Worm (Caenorhabditis elegans): ENCODE data around the gene cpg-4.

Gene cpg-4

ce11 chrV:5986755-5987154 lies 9.5 kb upstream of the cpg-4 start, which contains the start of gene C10F3.7:
TSS of gene C10F3.7 (minus strand) at chrV:5986855.
- TF ChIP-seq Y105C5A.15 (GFP tag; IDR thresholded peaks at IDR 0.05): no peak
- no peak for TF ChIP-seq madf-5 (GFP tag; IDR thresholded peaks at IDR 0.05)
- TF ChIP-seq spr-1 (tag; optimal IDR thresholded peaks at IDR 0.05): no peak
- no peak for TF ChIP-seq zag-1 (tag; optimal IDR thresholded peaks at IDR 0.05)
- no peak for TF ChIP-seq ama-1 (optimal IDR thresholded peaks at IDR 0.05)
- no peak for TF ChIP-seq spr-3 (GFP tag; optimal IDR thresholded peaks at IDR 0.05)
- TF ChIP-seq dve-1 (tag; optimal IDR thresholded peaks at IDR 0.05; ENCODE audit: insufficient read depth): no peak
- no peak for TF ChIP-seq madf-9 (GFP tag; conservative IDR thresholded peaks at IDR 0.05)
- no peak for TF ChIP-seq arid-1 (GFP tag; conservative IDR thresholded peaks at IDR 0.05)

ce11 chrV:5990383-5990782 lies 5.8 kb upstream of the cpg-4 start, which contains the start of gene fut-8:
TSS of gene fut-8 (minus strand) at chrV:5990483.
- TF ChIP-seq fkh-10 (GFP tag; optimal IDR thresholded peaks at IDR 0.05): no peak
- TF ChIP-seq unc-62 (GFP tag; optimal IDR thresholded peaks at IDR 0.05 in 1 of 2): peak in 1 of 2 experiments; percentile 1
- no peak for TF ChIP-seq unc-62 (tag; optimal IDR thresholded peaks at IDR 0.05)

- TF ChIP-seq zip-11 (GFP tag; IDR thresholded peaks at IDR 0.05): no peak
- TF ChIP-seq mxl-3 (GFP tag; optimal IDR thresholded peaks at IDR 0.05): peak; percentile 34
- no peak for TF ChIP-seq aly-2 (tag; optimal IDR thresholded peaks at IDR 0.05)
- TF ChIP-seq lir-3 (tag; optimal IDR thresholded peaks at IDR 0.05): no peak
- TF ChIP-seq ctbp-1 (GFP tag; IDR thresholded peaks at IDR 0.05): peak; percentile 56; the same call in 1 of the 2 replicates
- TF ChIP-seq ceh-82 (tag; optimal IDR thresholded peaks at IDR 0.05): no peak
- TF ChIP-seq cey-2 (tag; optimal IDR thresholded peaks at IDR 0.05; ENCODE audit: borderline replicate concordance, insufficient read depth): no peak
- TF ChIP-seq tag-97 (GFP tag; IDR thresholded peaks at IDR 0.05): no peak
- no peak for TF ChIP-seq fos-1 (tag; optimal IDR thresholded peaks at IDR 0.05)
- no peak for TF ChIP-seq fkh-10 (GFP tag; optimal IDR thresholded peaks at IDR 0.05)
- no peak for TF ChIP-seq F49E8.2 (tag; optimal IDR thresholded peaks at IDR 0.05; ENCODE audit: borderline replicate concordance)
- TF ChIP-seq ceh-62 (tag; optimal IDR thresholded peaks at IDR 0.05): no peak
- no peak for TF ChIP-seq nhr-102 (tag; optimal IDR thresholded peaks at IDR 0.05)
- TF ChIP-seq hlh-30 (tag; optimal IDR thresholded peaks at IDR 0.05; ENCODE audit: insufficient read depth): peak; percentile 78
- TF ChIP-seq hlh-11 (tag; optimal IDR thresholded peaks at IDR 0.05): peak; percentile 43
- no peak for TF ChIP-seq dmd-9 (GFP tag; IDR thresholded peaks at IDR 0.05)
- TF ChIP-seq nhr-10 (tag; optimal IDR thresholded peaks at IDR 0.05): no peak
- TF ChIP-seq dmd-6 (GFP tag; IDR thresholded peaks at IDR 0.05): peak; percentile 65
- TF ChIP-seq hif-1 (tag; optimal IDR thresholded peaks at IDR 0.05): peak in 1 of 2 experiments; percentile 7
- TF ChIP-seq nhr-237 (tag; optimal IDR thresholded peaks at IDR 0.05): no peak
- peak; percentile 67 for TF ChIP-seq mep-1 (tag; optimal IDR thresholded peaks at IDR 0.05)
- TF ChIP-seq php-3 (GFP tag; IDR thresholded peaks at IDR 0.05): peak; percentile 83
- TF ChIP-seq skn-1 (tag; optimal IDR thresholded peaks at IDR 0.05): no peak
- no peak for TF ChIP-seq T26A8.4 (GFP tag; IDR thresholded peaks at IDR 0.05)
- no peak for TF ChIP-seq saeg-2 (GFP tag; IDR thresholded peaks at IDR 0.05)
- no peak for TF ChIP-seq lin-15B (tag; optimal IDR thresholded peaks at IDR 0.05)
- no peak for TF ChIP-seq dmd-8 (GFP tag; IDR thresholded peaks at IDR 0.05)
- no peak for TF ChIP-seq lin-1 (GFP tag; IDR thresholded peaks at IDR 0.05)
- TF ChIP-seq Y48G9A.11 (GFP tag; IDR thresholded peaks at IDR 0.05): no peak
- TF ChIP-seq vab-7 (GFP tag; IDR thresholded peaks at IDR 0.05): no peak
- no peak for TF ChIP-seq tra-1 (GFP tag; IDR thresholded peaks at IDR 0.05)
- no peak for TF ChIP-seq jun-1 (tag; optimal IDR thresholded peaks at IDR 0.05)
- TF ChIP-seq ceh-44 (GFP tag; IDR thresholded peaks at IDR 0.05): no peak
- TF ChIP-seq zfp-3 (GFP tag; conservative IDR thresholded peaks at IDR 0.05): no peak
- TF ChIP-seq rbr-2 (tag; optimal IDR thresholded peaks at IDR 0.05): peak; percentile 49
- TF ChIP-seq mdl-1 (tag; optimal IDR thresholded peaks at IDR 0.05): peak in 1 of 2 experiments; percentile 43
- no peak for TF ChIP-seq ama-1 (optimal IDR thresholded peaks at IDR 0.05)
- TF ChIP-seq egl-43 (GFP tag; IDR thresholded peaks at IDR 0.05): no peak
Observed at ce11 chrV:5991490-5992069, 4.6 kb upstream of the cpg-4 start.
